Worm (Caenorhabditis elegans) whole organism, young adult: ENCODE measurements around the gene sfxn-5.

Experiments used
- F49E8.2 ChIP-seq: sonication (generic microtip); optimal IDR thresholded peaks from 3 replicates; lab custom pipeline; 2017; ENCODE audit warnings: missing genetic modification characterization, mild to moderate bottlenecking, missing compliant biosample characterization, antibody characterized with exemption, moderate library complexity; ENCODE audit not compliant: insufficient read depth
- aptf-2 ChIP-seq: fragments of 200-800 bp; sonication (Bioruptor generic); conservative IDR thresholded peaks from 2 replicates; pipeline ENCODE4 v1.3.6; 2022; ENCODE audit warnings: missing genetic modification reagents, missing genetic modification characterization, missing compliant biosample characterization
- bed-1 ChIP-seq: fragments of 200-800 bp; sonication (Bioruptor generic); IDR thresholded peaks from 2 replicates; pipeline ENCODE4 v1.3.6; 2022; ENCODE audit warnings: missing genetic modification reagents, missing genetic modification characterization, missing compliant biosample characterization
- cebp-2 ChIP-seq: fragments of 200-800 bp; sonication (Bioruptor generic); IDR thresholded peaks from 2 replicates; pipeline ENCODE4 v1.3.6; 2022; ENCODE audit warnings: missing genetic modification characterization, missing compliant biosample characterization
- chd-7 ChIP-seq: sonication (generic microtip); optimal IDR thresholded peaks from 2 replicates; lab custom pipeline; 2016; ENCODE audit warnings: mild to moderate bottlenecking, missing genetic modification characterization, moderate library complexity, missing compliant biosample characterization
- hmg-1.2 ChIP-seq: fragments of 200-800 bp; sonication (Bioruptor generic); IDR thresholded peaks from 2 replicates; pipeline ENCODE4 v1.3.6; 2022; ENCODE audit warnings: missing genetic modification reagents, missing genetic modification characterization, missing compliant biosample characterization
- hrde-1 ChIP-seq: sonication (generic microtip); optimal IDR thresholded peaks from 2 replicates; lab custom pipeline; 2016; ENCODE audit warnings: missing genetic modification characterization, mild to moderate bottlenecking, missing compliant biosample characterization, moderate library complexity, missing genotype, missing genetic modification reagents, borderline replicate concordance
- lag-1 ChIP-seq: fragments of 200-800 bp; sonication (Bioruptor generic); IDR thresholded peaks from 2 replicates; pipeline ENCODE4 v1.3.6; 2022; ENCODE audit warnings: missing genetic modification reagents, missing genetic modification characterization, missing compliant biosample characterization
- lin-26 ChIP-seq: fragments of 200-800 bp; sonication (Bioruptor generic); IDR thresholded peaks from 2 replicates; pipeline ENCODE4 v1.3.6; 2022; ENCODE audit warnings: missing genetic modification reagents, missing genetic modification characterization, missing compliant biosample characterization
- tbx-9 ChIP-seq: sonication (generic microtip); optimal IDR thresholded peaks from 2 replicates; lab custom pipeline; 2016; ENCODE audit warnings: borderline replicate concordance, missing genetic modification characterization, inconsistent platforms, missing compliant biosample characterization
- tlf-1 ChIP-seq: fragments of 200-800 bp; sonication (Bioruptor generic); optimal IDR thresholded peaks from 2 replicates; lab custom pipeline; 2018; ENCODE audit warnings: mild to moderate bottlenecking, missing genetic modification characterization, missing compliant biosample characterization
- unc-130 ChIP-seq: sonication (generic microtip); optimal IDR thresholded peaks from 2 replicates; lab custom pipeline; 2016; ENCODE audit warnings: missing genetic modification reagents, missing genetic modification characterization, missing compliant biosample characterization
- unc-62 ChIP-seq: fragments of 150-350 bp; optimal IDR thresholded peaks from 2 replicates; lab custom pipeline; 2014; ENCODE audit warnings: missing biosample characterization, missing genetic modification reagents, missing genetic modification characterization

DNA sequence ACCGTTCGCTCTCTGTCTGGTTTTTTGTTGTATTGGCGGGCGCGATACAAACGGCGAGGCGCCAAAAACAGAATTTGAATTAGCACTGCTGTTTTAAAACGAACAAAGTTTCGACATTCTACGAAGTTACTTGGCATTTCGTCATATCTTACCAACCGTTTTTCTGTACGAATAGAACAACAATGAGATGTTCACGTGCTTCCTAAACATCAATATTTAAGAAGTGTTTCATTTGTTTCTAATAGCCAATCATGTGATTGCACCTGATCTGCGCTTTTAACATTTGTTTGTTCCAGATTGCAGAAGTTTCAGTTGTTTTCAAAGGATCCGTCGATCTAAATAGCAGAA lies 24.2 kb upstream of the sfxn-5 start:
- TF ChIP-seq cebp-2 (GFP tag; lab: Robert Waterston, UW), result no peak
- no peak for TF ChIP-seq unc-62 (GFP tag; lab: Kevin White, UChicago)
- no peak for TF ChIP-seq hrde-1
- no peak for TF ChIP-seq F49E8.2 (tag; lab: Kevin White, UChicago)
- TF ChIP-seq tlf-1 (GFP tag; lab: Kevin White, UChicago), result no peak
- no peak for TF ChIP-seq lag-1 (GFP tag; lab: Robert Waterston, UW)
- TF ChIP-seq hmg-1.2 (GFP tag; lab: Robert Waterston, UW), result no peak
- no peak for TF ChIP-seq tbx-9
- TF ChIP-seq unc-130 (GFP tag; lab: Kevin White, UChicago), result no peak
- TF ChIP-seq aptf-2, result no peak
- no peak for TF ChIP-seq chd-7 (tag; lab: Kevin White, UChicago)
- TF ChIP-seq lin-26 (GFP tag; lab: Robert Waterston, UW), result no peak
- no peak for TF ChIP-seq bed-1 (GFP tag; lab: Robert Waterston, UW)
